Fruit fly (Drosophila melanogaster): Measurements from ENCODE around the gene CG45080.

The CG45080 gene

DNA sequence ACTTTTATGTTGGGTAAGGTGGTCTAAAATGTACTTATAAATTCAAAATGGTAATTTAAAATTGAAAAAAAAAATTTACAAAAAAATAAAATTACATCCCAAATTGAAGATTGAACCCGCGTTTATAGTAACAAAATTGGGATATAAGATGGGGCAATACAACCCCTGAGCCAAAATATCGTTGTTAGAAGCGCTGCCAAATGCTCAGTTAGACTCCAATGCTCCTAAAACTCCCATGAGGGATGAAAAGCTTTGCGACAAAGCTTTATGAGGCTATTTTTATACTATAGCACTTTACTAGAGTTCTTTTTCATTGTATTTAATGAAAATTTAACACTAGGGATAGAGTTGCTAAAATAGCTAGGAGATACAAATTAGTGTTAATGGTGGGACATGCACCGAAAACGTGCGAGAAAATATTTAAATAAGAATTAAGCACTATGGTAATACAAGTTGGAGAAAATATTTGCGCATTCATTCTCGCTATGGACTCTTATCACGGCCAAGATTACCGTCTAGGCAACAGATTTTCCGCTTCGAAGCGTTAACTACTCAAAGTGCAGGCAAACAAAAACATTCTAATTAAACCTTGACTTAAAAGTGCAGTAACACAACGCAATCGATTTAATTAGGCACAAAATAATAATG lies 44.4 kb upstream of the CG45080 start:
- TF ChIP-seq psq (GFP tag; optimal IDR thresholded peaks at IDR 0.05) (no peak), Mio (GFP tag; optimal IDR thresholded peaks at IDR 0.05) (no peak), OdsH (GFP tag; optimal IDR thresholded peaks at IDR 0.05) (no peak), br (GFP tag; optimal IDR thresholded peaks at IDR 0.05) (no peak), Hnf4 (GFP tag; optimal IDR thresholded peaks at IDR 0.05) (no peak), pan (optimal IDR thresholded peaks at IDR 0.05) (no peak), Vsx2 (GFP tag; optimal IDR thresholded peaks at IDR 0.05; ENCODE audit: partially characterized antibody) (no peak), CrebA (GFP tag; optimal IDR thresholded peaks at IDR 0.05; ENCODE audit: borderline replicate concordance) (no peak), fru (GFP tag; optimal IDR thresholded peaks at IDR 0.05) (no peak)

DNA sequence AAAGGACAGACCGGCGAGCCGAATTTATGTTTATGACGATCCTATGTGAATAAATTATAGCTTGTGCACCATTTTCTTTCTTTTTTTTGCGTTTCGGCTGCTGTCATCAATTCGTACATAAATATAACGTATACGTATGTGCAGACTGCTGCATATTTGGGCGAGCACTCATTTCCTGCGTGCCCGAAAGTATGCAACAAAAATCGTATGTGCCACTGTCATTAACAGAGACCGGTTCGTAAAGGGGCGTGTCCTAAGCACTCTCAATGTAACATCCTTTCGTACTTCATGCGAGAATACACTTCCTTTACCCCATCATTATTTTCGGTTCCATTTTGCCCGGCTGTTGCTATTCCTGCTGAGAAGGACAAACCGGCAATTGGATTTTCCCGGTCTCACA lies 41.0 kb upstream of the CG45080 start:
- no peak for TF ChIP-seq pan (optimal IDR thresholded peaks at IDR 0.05)
- no peak for TF ChIP-seq psq (GFP tag; optimal IDR thresholded peaks at IDR 0.05)
- TF ChIP-seq Hnf4 (GFP tag; optimal IDR thresholded peaks at IDR 0.05) = no peak
- TF ChIP-seq jim (GFP tag; optimal IDR thresholded peaks at IDR 0.05) = no peak
- no peak for TF ChIP-seq Dfd (GFP tag; optimal IDR thresholded peaks at IDR 0.05)
- no peak for TF ChIP-seq usp (GFP tag; optimal IDR thresholded peaks at IDR 0.05)
- TF ChIP-seq Mio (GFP tag; optimal IDR thresholded peaks at IDR 0.05) = no peak
- TF ChIP-seq HLH106 (tag; optimal IDR thresholded peaks at IDR 0.05) = no peak
- TF ChIP-seq CG9705 (GFP tag; optimal IDR thresholded peaks at IDR 0.05) = no peak
- TF ChIP-seq sage (GFP tag; optimal IDR thresholded peaks at IDR 0.05) = no peak
- TF ChIP-seq N (GFP tag; optimal IDR thresholded peaks at IDR 0.05) = peak; percentile 48
- no peak for TF ChIP-seq sv (GFP tag; optimal IDR thresholded peaks at IDR 0.05)
- TF ChIP-seq Sp1 (GFP tag; optimal IDR thresholded peaks at IDR 0.05) = no peak
- no peak for TF ChIP-seq ey (GFP tag; optimal IDR thresholded peaks at IDR 0.05)
- TF ChIP-seq Hr78 (GFP tag; optimal IDR thresholded peaks at IDR 0.05) = no peak
- TF ChIP-seq dmrt93B (GFP tag; optimal IDR thresholded peaks at IDR 0.05) = no peak
- TF ChIP-seq brk (GFP tag; optimal IDR thresholded peaks at IDR 0.05) = no peak
- no peak for TF ChIP-seq CG32264 (GFP tag; optimal IDR thresholded peaks at IDR 0.05)
- TF ChIP-seq br (GFP tag; optimal IDR thresholded peaks at IDR 0.05) = no peak
- no peak for TF ChIP-seq h (GFP tag; optimal IDR thresholded peaks at IDR 0.05)
- TF ChIP-seq rgr (GFP tag; optimal IDR thresholded peaks at IDR 0.05) = peak; percentile 1
- no peak for TF ChIP-seq woc (GFP tag; optimal IDR thresholded peaks at IDR 0.05)
- TF ChIP-seq Abd-B (GFP tag; optimal IDR thresholded peaks at IDR 0.05) = no peak
- no peak for TF ChIP-seq foxo (GFP tag; optimal IDR thresholded peaks at IDR 0.05)
- TF ChIP-seq OdsH (GFP tag; optimal IDR thresholded peaks at IDR 0.05) = no peak
- TF ChIP-seq Myc (optimal IDR thresholded peaks at IDR 0.05) = peak; percentile 28
- TF ChIP-seq Vsx2 (GFP tag; optimal IDR thresholded peaks at IDR 0.05; ENCODE audit: partially characterized antibody) = no peak
- no peak for TF ChIP-seq tai (GFP tag; optimal IDR thresholded peaks at IDR 0.05)
- TF ChIP-seq Dif (GFP tag; optimal IDR thresholded peaks at IDR 0.05; ENCODE audit: partially characterized antibody) = peak; percentile 49
- TF ChIP-seq CrebA (GFP tag; optimal IDR thresholded peaks at IDR 0.05; ENCODE audit: borderline replicate concordance) = no peak
- no peak for TF ChIP-seq lola (GFP tag; optimal IDR thresholded peaks at IDR 0.05)

DNA sequence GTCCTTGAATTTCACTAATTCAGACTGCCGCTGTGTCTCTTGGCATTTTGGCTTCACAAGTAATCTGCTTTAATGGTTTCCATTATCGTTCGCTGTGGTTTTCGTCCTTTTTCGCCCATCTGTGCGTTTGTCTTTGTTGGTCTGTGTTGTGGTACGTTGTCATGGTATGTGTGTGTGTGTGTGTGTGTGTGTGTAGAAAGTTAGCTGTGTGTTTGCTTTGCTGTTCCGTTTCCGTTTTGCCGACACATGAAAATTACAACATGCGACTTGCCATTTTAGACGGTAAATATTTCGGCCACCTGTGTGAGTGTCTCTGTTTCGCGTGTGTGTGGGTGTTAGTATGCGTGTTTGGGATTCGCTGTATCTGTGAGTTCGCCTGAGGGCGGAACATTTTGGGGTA lies 37.9 kb upstream of the CG45080 start:
- TF ChIP-seq usp (GFP tag; optimal IDR thresholded peaks at IDR 0.05) (no peak), CrebA (GFP tag; optimal IDR thresholded peaks at IDR 0.05; ENCODE audit: borderline replicate concordance) (no peak), h (GFP tag; optimal IDR thresholded peaks at IDR 0.05) (no peak), rgr (GFP tag; optimal IDR thresholded peaks at IDR 0.05) (no peak), dsf (GFP tag; optimal IDR thresholded peaks at IDR 0.05; ENCODE audit: borderline replicate concordance) (no peak), Dfd (GFP tag; optimal IDR thresholded peaks at IDR 0.05) (peak; percentile 58)

DNA sequence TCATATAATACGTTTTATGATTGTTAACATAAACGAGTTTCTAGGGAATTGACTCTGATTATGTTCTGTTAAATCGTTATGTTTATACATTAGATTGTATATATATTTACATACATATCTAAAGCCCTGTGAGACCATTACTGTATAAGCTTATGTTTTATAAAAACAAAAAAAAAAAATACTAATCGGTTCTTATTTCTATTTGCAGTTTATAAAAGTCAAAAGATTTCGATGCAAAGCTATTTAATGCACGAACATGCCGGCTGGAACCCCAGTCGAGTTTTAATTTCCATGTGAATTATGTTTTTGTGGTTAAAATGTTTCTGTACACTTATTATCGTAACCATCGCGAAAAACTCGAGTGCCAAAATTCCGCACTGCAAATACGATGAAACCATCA lies 34.3 kb upstream of the CG45080 start, which contains the start of gene mthl12:
mthl12 (plus strand) TSS at position 301 of the 400 bp plus-strand sequence.
- TF ChIP-seq sage (GFP tag; optimal IDR thresholded peaks at IDR 0.05) = no peak
- TF ChIP-seq CG9705 (GFP tag; optimal IDR thresholded peaks at IDR 0.05) = no peak
- TF ChIP-seq brk (GFP tag; optimal IDR thresholded peaks at IDR 0.05) = no peak
- TF ChIP-seq lola (GFP tag; optimal IDR thresholded peaks at IDR 0.05) = no peak
- no peak for TF ChIP-seq foxo (GFP tag; optimal IDR thresholded peaks at IDR 0.05)
- no peak for TF ChIP-seq CrebA (GFP tag; optimal IDR thresholded peaks at IDR 0.05; ENCODE audit: borderline replicate concordance)
- TF ChIP-seq Dif (GFP tag; optimal IDR thresholded peaks at IDR 0.05; ENCODE audit: partially characterized antibody) = no peak
- TF ChIP-seq Mio (GFP tag; optimal IDR thresholded peaks at IDR 0.05) = no peak
- TF ChIP-seq rgr (GFP tag; optimal IDR thresholded peaks at IDR 0.05) = no peak
- no peak for TF ChIP-seq Vsx2 (GFP tag; optimal IDR thresholded peaks at IDR 0.05; ENCODE audit: partially characterized antibody)
- no peak for TF ChIP-seq N (GFP tag; optimal IDR thresholded peaks at IDR 0.05)
- TF ChIP-seq h (GFP tag; optimal IDR thresholded peaks at IDR 0.05) = no peak
- TF ChIP-seq dsf (GFP tag; optimal IDR thresholded peaks at IDR 0.05; ENCODE audit: borderline replicate concordance) = no peak
- no peak for TF ChIP-seq Hnf4 (GFP tag; optimal IDR thresholded peaks at IDR 0.05)
- no peak for TF ChIP-seq Hr78 (GFP tag; optimal IDR thresholded peaks at IDR 0.05)
- TF ChIP-seq GATAd (GFP tag; optimal IDR thresholded peaks at IDR 0.05) = no peak
- TF ChIP-seq Hr83 (GFP tag; optimal IDR thresholded peaks at IDR 0.05; ENCODE audit: poor library complexity, severe bottlenecking) = no peak
- no peak for TF ChIP-seq usp (GFP tag; optimal IDR thresholded peaks at IDR 0.05)
- no peak for TF ChIP-seq sv (GFP tag; optimal IDR thresholded peaks at IDR 0.05)
- TF ChIP-seq ey (GFP tag; optimal IDR thresholded peaks at IDR 0.05) = no peak
